Worm (Caenorhabditis elegans): ENCODE data around the gene ugt-53.

- TF ChIP-seq nhr-237 (tag; optimal IDR thresholded peaks at IDR 0.05) (no peak), ztf-11 (tag; optimal IDR thresholded peaks at IDR 0.05) (no peak), snpc-4 (tag; optimal IDR thresholded peaks at IDR 0.05) (no peak), tbx-8 (GFP tag; optimal IDR thresholded peaks at IDR 0.05) (no peak), lsy-2 (tag; optimal IDR thresholded peaks at IDR 0.05) (no peak), drap-1 (GFP tag; optimal IDR thresholded peaks at IDR 0.05) (no peak), zip-8 (tag; optimal IDR thresholded peaks at IDR 0.05) (no peak), cnd-1 (tag; optimal IDR thresholded peaks at IDR 0.05) (no peak)
Measured at ce11 chrV:2864899-2865298, 15.8 kb downstream of the ugt-53 start, which contains the start of gene srh-240.

All from whole organism, mixed stage, embryonic.